Worm (Caenorhabditis elegans) whole organism, young adult: Measurements from ENCODE around the gene F57B9.1.

Experiments used
- B0035.1 ChIP-seq: sonication (generic microtip); optimal IDR thresholded peaks from 2 replicates; lab custom pipeline; 2016; ENCODE audit warnings: missing genetic modification characterization, mild to moderate bottlenecking, missing compliant biosample characterization, missing genotype, missing genetic modification reagents
- C17E4.6 ChIP-seq: fragments of 200-800 bp; sonication (Bioruptor generic); IDR thresholded peaks from 2 replicates; pipeline ENCODE4 v1.3.6; 2022; ENCODE audit warnings: missing genetic modification reagents, missing genetic modification characterization, missing compliant biosample characterization
- D2030.7 ChIP-seq: fragments of 200-800 bp; sonication (Bioruptor generic); IDR thresholded peaks from 2 replicates; pipeline ENCODE4 v1.3.6; 2022; ENCODE audit warnings: missing genetic modification reagents, missing genetic modification characterization, missing compliant biosample characterization
- F23B12.7 ChIP-seq: sonication (generic microtip); optimal IDR thresholded peaks from 2 replicates; lab custom pipeline; 2017; ENCODE audit warnings: missing genetic modification characterization, mild to moderate bottlenecking, missing compliant biosample characterization, antibody characterized with exemption, moderate library complexity; ENCODE audit not compliant: insufficient read depth
- F49E8.2 ChIP-seq: sonication (generic microtip); optimal IDR thresholded peaks from 3 replicates; lab custom pipeline; 2017; ENCODE audit warnings: missing genetic modification characterization, mild to moderate bottlenecking, missing compliant biosample characterization, antibody characterized with exemption, moderate library complexity; ENCODE audit not compliant: insufficient read depth
- K11D2.4 ChIP-seq: fragments of 200-800 bp; sonication (Bioruptor generic); IDR thresholded peaks from 2 replicates; pipeline ENCODE4 v1.3.6; 2022; ENCODE audit warnings: missing genetic modification reagents, missing genetic modification characterization, missing compliant biosample characterization
- Y67H2A.10 ChIP-seq: fragments of 200-800 bp; sonication (Bioruptor generic); conservative IDR thresholded peaks from 2 replicates; pipeline ENCODE4 v1.3.6; 2022; ENCODE audit warnings: missing genetic modification reagents, missing genetic modification characterization, missing compliant biosample characterization
- ZK185.1 ChIP-seq: sonication (generic microtip); optimal IDR thresholded peaks from 2 replicates; lab custom pipeline; 2016; ENCODE audit warnings: mild to moderate bottlenecking, missing genetic modification characterization, missing compliant biosample characterization; ENCODE audit not compliant: poor library complexity, severe bottlenecking
- aptf-3 ChIP-seq: fragments of 200-800 bp; sonication (Bioruptor generic); IDR thresholded peaks from 2 replicates; pipeline ENCODE4 v1.3.6; 2022; ENCODE audit warnings: missing genetic modification characterization, missing compliant biosample characterization
- atf-7 ChIP-seq: sonication (generic microtip); optimal IDR thresholded peaks from 2 replicates; lab custom pipeline; 2017; ENCODE audit warnings: mild to moderate bottlenecking, missing genetic modification characterization, missing compliant biosample characterization
- cebp-2 ChIP-seq: fragments of 200-800 bp; sonication (Bioruptor generic); IDR thresholded peaks from 2 replicates; pipeline ENCODE4 v1.3.6; 2022; ENCODE audit warnings: missing genetic modification characterization, missing compliant biosample characterization
- ceh-100 ChIP-seq: fragments of 200-800 bp; sonication (Bioruptor generic); IDR thresholded peaks from 2 replicates; pipeline ENCODE4 v1.3.6; 2022; ENCODE audit warnings: missing genetic modification reagents, missing genetic modification characterization, missing compliant biosample characterization
- ceh-58 ChIP-seq: fragments of 200-800 bp; sonication (Bioruptor generic); IDR thresholded peaks from 2 replicates; pipeline ENCODE4 v1.3.6; 2022; ENCODE audit warnings: missing genetic modification characterization, missing compliant biosample characterization
- ceh-79 ChIP-seq: sonication (generic microtip); optimal IDR thresholded peaks from 2 replicates; lab custom pipeline; 2017; ENCODE audit warnings: mild to moderate bottlenecking, missing genetic modification characterization, missing compliant biosample characterization
- ceh-91 ChIP-seq: fragments of 200-800 bp; sonication (Bioruptor generic); IDR thresholded peaks from 2 replicates; pipeline ENCODE4 v1.3.6; 2022; ENCODE audit warnings: missing genetic modification reagents, missing genetic modification characterization, missing compliant biosample characterization
- chd-7 ChIP-seq: sonication (generic microtip); optimal IDR thresholded peaks from 2 replicates; lab custom pipeline; 2016; ENCODE audit warnings: mild to moderate bottlenecking, missing genetic modification characterization, moderate library complexity, missing compliant biosample characterization
- dox-1 ChIP-seq: fragments of 200-800 bp; sonication (Bioruptor generic); IDR thresholded peaks from 2 replicates; pipeline ENCODE4 v1.3.6; 2022; ENCODE audit warnings: missing genetic modification reagents, missing genetic modification characterization, missing compliant biosample characterization
- efl-1 ChIP-seq: fragments of 150-350 bp; optimal IDR thresholded peaks from 2 replicates; lab custom pipeline; 2014; ENCODE audit warnings: missing biosample characterization, missing genetic modification reagents, missing genetic modification characterization
- egl-44 ChIP-seq: fragments of 200-800 bp; sonication (Bioruptor generic); IDR thresholded peaks from 2 replicates; pipeline ENCODE4 v1.3.6; 2022; ENCODE audit warnings: missing genetic modification reagents, missing genetic modification characterization, missing compliant biosample characterization
- egrh-3 ChIP-seq: fragments of 200-800 bp; sonication (Bioruptor generic); IDR thresholded peaks from 2 replicates; pipeline ENCODE4 v1.3.6; 2022; ENCODE audit warnings: missing genetic modification reagents, missing genetic modification characterization, missing compliant biosample characterization
- hlh-26 ChIP-seq: fragments of 200-800 bp; sonication (Bioruptor generic); conservative IDR thresholded peaks from 2 replicates; pipeline ENCODE4 v1.3.6; 2022; ENCODE audit warnings: missing genetic modification reagents, missing genetic modification characterization, missing compliant biosample characterization
- hmg-20 ChIP-seq: fragments of 200-800 bp; sonication (Bioruptor generic); IDR thresholded peaks from 2 replicates; pipeline ENCODE4 v1.3.6; 2022; ENCODE audit warnings: missing genetic modification reagents, missing genetic modification characterization, missing compliant biosample characterization
- lag-1 ChIP-seq: fragments of 200-800 bp; sonication (Bioruptor generic); IDR thresholded peaks from 2 replicates; pipeline ENCODE4 v1.3.6; 2022; ENCODE audit warnings: missing genetic modification reagents, missing genetic modification characterization, missing compliant biosample characterization
- let-526 ChIP-seq: fragments of 200-800 bp; sonication (Bioruptor generic); IDR thresholded peaks from 2 replicates; pipeline ENCODE4 v1.3.6; 2022; ENCODE audit warnings: missing genetic modification reagents, missing genetic modification characterization, missing compliant biosample characterization
- lin-26 ChIP-seq: fragments of 200-800 bp; sonication (Bioruptor generic); IDR thresholded peaks from 2 replicates; pipeline ENCODE4 v1.3.6; 2022; ENCODE audit warnings: missing genetic modification reagents, missing genetic modification characterization, missing compliant biosample characterization
- lin-54 ChIP-seq: fragments of 200-800 bp; sonication (Bioruptor generic); optimal IDR thresholded peaks from 2 replicates; lab custom pipeline; 2018; ENCODE audit warnings: mild to moderate bottlenecking, missing genetic modification characterization, missing compliant biosample characterization
- madf-10 ChIP-seq: sonication (generic microtip); optimal IDR thresholded peaks from 2 replicates; lab custom pipeline; 2016; ENCODE audit warnings: mild to moderate bottlenecking, missing genetic modification characterization, missing compliant biosample characterization
- madf-8 ChIP-seq: fragments of 200-800 bp; sonication (Bioruptor generic); conservative IDR thresholded peaks from 2 replicates; pipeline ENCODE4 v1.3.6; 2022; ENCODE audit warnings: missing genetic modification reagents, missing genetic modification characterization, missing compliant biosample characterization
- nfya-1 ChIP-seq: sonication (generic microtip); optimal IDR thresholded peaks from 2 replicates; lab custom pipeline; 2017; ENCODE audit warnings: antibody characterized with exemption, missing compliant biosample characterization, missing genetic modification characterization, borderline replicate concordance; ENCODE audit not compliant: insufficient read depth
- nhr-120 ChIP-seq: fragments of 200-800 bp; sonication (Bioruptor generic); IDR thresholded peaks from 2 replicates; pipeline ENCODE4 v1.3.6; 2022; ENCODE audit warnings: missing genetic modification characterization, missing compliant biosample characterization
- nhr-27 ChIP-seq: fragments of 200-800 bp; sonication (Bioruptor generic); optimal IDR thresholded peaks from 2 replicates; lab custom pipeline; 2018; ENCODE audit warnings: mild to moderate bottlenecking, missing genetic modification characterization, moderate library complexity, missing compliant biosample characterization
- pbrm-1 ChIP-seq: fragments of 200-800 bp; sonication (Bioruptor generic); IDR thresholded peaks from 2 replicates; pipeline ENCODE4 v1.3.6; 2022; ENCODE audit warnings: missing genetic modification reagents, missing genetic modification characterization, missing compliant biosample characterization
- rcor-1 ChIP-seq: fragments of 200-800 bp; sonication (Bioruptor generic); IDR thresholded peaks from 2 replicates; pipeline ENCODE4 v1.3.6; 2022; ENCODE audit warnings: missing genetic modification reagents, missing genetic modification characterization, missing compliant biosample characterization
- rec-8 ChIP-seq, 2 experiments: sonication (generic microtip); optimal IDR thresholded peaks; 2 replicates each; lab custom pipeline; 2016; ENCODE audit warnings: mild to moderate bottlenecking in 2 of 2, missing genetic modification characterization in 2 of 2, missing genetic modification reagents in 2 of 2, missing genotype in 2 of 2, missing biosample characterization in 1 of 2, missing compliant biosample characterization in 1 of 2, moderate library complexity in 1 of 2
- snpc-1.1 ChIP-seq: sonication (generic microtip); optimal IDR thresholded peaks from 2 replicates; lab custom pipeline; 2017; ENCODE audit warnings: missing genetic modification characterization, mild to moderate bottlenecking, missing compliant biosample characterization, antibody characterized with exemption, moderate library complexity, missing genotype, missing genetic modification reagents; ENCODE audit not compliant: insufficient read depth
- snpc-4 ChIP-seq, 5 experiments: fragments of 150-350 bp in 1 of 5; sonication (generic microtip) in 4 of 5; optimal IDR thresholded peaks; 2 replicates each; lab custom pipeline; 2014 to 2018; ENCODE audit warnings: missing genetic modification characterization in 5 of 5, missing biosample characterization in 3 of 5, antibody characterized with exemption in 2 of 5, mild to moderate bottlenecking in 2 of 5, missing compliant biosample characterization in 2 of 5, missing genotype in 2 of 5, moderate library complexity in 2 of 5, missing genetic modification reagents in 1 of 5
- unc-62 ChIP-seq: fragments of 150-350 bp; optimal IDR thresholded peaks from 2 replicates; lab custom pipeline; 2014; ENCODE audit warnings: missing biosample characterization, missing genetic modification reagents, missing genetic modification characterization
- xnd-1 ChIP-seq: sonication (generic microtip); optimal IDR thresholded peaks from 2 replicates; lab custom pipeline; 2016; ENCODE audit warnings: missing genotype, missing genetic modification reagents, missing genetic modification characterization, missing compliant biosample characterization
- zfh-2 ChIP-seq: fragments of 200-800 bp; sonication (Bioruptor generic); conservative IDR thresholded peaks from 2 replicates; pipeline ENCODE4 v1.3.6; 2022; ENCODE audit warnings: missing genetic modification reagents, missing genetic modification characterization, missing compliant biosample characterization
- ztf-25 ChIP-seq: fragments of 200-800 bp; sonication (Bioruptor generic); IDR thresholded peaks from 2 replicates; pipeline ENCODE4 v1.3.6; 2022; ENCODE audit warnings: missing genetic modification reagents, missing genetic modification characterization, missing compliant biosample characterization
- ztf-26 ChIP-seq: sonication (generic microtip); optimal IDR thresholded peaks from 2 replicates; lab custom pipeline; 2017; ENCODE audit warnings: missing genetic modification characterization, missing compliant biosample characterization
- ztf-28 ChIP-seq: fragments of 200-800 bp; sonication (Bioruptor generic); IDR thresholded peaks from 2 replicates; pipeline ENCODE4 v1.3.6; 2022; ENCODE audit warnings: missing genetic modification reagents, missing genetic modification characterization, missing compliant biosample characterization
- ztf-6 ChIP-seq: fragments of 200-800 bp; sonication (Bioruptor generic); IDR thresholded peaks from 2 replicates; pipeline ENCODE4 v1.3.6; 2022; ENCODE audit warnings: missing genetic modification reagents, missing genetic modification characterization, missing compliant biosample characterization

The F57B9.1 gene

ce11 chrIII:6969781-6970342 lies 8.0 kb downstream of the F57B9.1 start (continued):
- TF ChIP-seq xnd-1 (no peak), nhr-27 (tag; lab: Kevin White, UChicago) (no peak), F23B12.7 (tag; lab: Kevin White, UChicago) (no peak), K11D2.4 (GFP tag; lab: Robert Waterston, UW) (no peak), ceh-91 (GFP tag; lab: Robert Waterston, UW) (no peak), madf-10 (tag; lab: Kevin White, UChicago) (no peak), lin-26 (peak; percentile 81; the same call in 1 of the 2 replicates), egrh-3 (GFP tag; lab: Robert Waterston, UW) (no peak), chd-7 (tag; lab: Kevin White, UChicago) (no peak), ztf-25 (no peak), snpc-1.1 (tag; lab: Kevin White, UChicago) (peak; percentile 45), ceh-79 (tag; lab: Kevin White, UChicago) (peak; percentile 32), F49E8.2 (tag; lab: Kevin White, UChicago) (peak; percentile 97), cebp-2 (no peak), B0035.1 (tag; lab: Kevin White, UChicago) (no peak), lag-1 (GFP tag; lab: Robert Waterston, UW) (no peak), ceh-58 (GFP tag; lab: Robert Waterston, UW) (no peak), rec-8 (tag; optimal IDR thresholded peaks at IDR 0.05; lab: Kevin White, UChicago) (no peak), lin-54 (peak; percentile 80), aptf-3 (GFP tag; lab: Robert Waterston, UW) (no peak), hlh-26 (GFP tag; lab: Robert Waterston, UW) (no peak), C17E4.6 (no peak; the same call in 1 of the 2 replicates), D2030.7 (GFP tag; lab: Robert Waterston, UW) (peak; percentile 67), ztf-28 (GFP tag; lab: Robert Waterston, UW) (no peak), nhr-120 (GFP tag; lab: Robert Waterston, UW) (no peak), rcor-1 (GFP tag; lab: Robert Waterston, UW) (peak; percentile 89), egl-44 (no peak), atf-7 (no peak), ztf-26 (tag; lab: Kevin White, UChicago) (no peak), pbrm-1 (GFP tag; lab: Robert Waterston, UW) (no peak)

ce11 chrIII:6970744-6971143 lies 8.9 kb downstream of the F57B9.1 start:
- TF ChIP-seq efl-1 (GFP tag; lab: Kevin White, UChicago) (peak; percentile 10), hmg-20 (GFP tag; lab: Robert Waterston, UW) (no peak), zfh-2 (GFP tag; lab: Robert Waterston, UW) (peak; percentile 67; the same call in 1 of the 2 replicates), ceh-79 (tag; lab: Kevin White, UChicago) (no peak), pbrm-1 (GFP tag; lab: Robert Waterston, UW) (0 out of 2 replicates have a peak, but pooled peaks have one; percentile 19), dox-1 (GFP tag; lab: Robert Waterston, UW) (peak; percentile 33; the same call in 1 of the 2 replicates)

- TF ChIP-seq xnd-1: peak; percentile 47
- TF ChIP-seq unc-62 (GFP tag; lab: Kevin White, UChicago): no peak
- peak; percentile 76 for TF ChIP-seq ceh-100 (GFP tag; lab: Robert Waterston, UW)
- peak; percentile 71; the same call in 1 of the 2 replicates for TF ChIP-seq let-526 (GFP tag; lab: Robert Waterston, UW)
- TF ChIP-seq madf-8 (GFP tag; lab: Robert Waterston, UW): peak; percentile 66
- TF ChIP-seq rcor-1 (GFP tag; lab: Robert Waterston, UW): peak; percentile 90
- no peak for TF ChIP-seq nfya-1 (tag; lab: Kevin White, UChicago)
- 0 out of 2 replicates have a peak, but pooled peaks have one; percentile 17 for TF ChIP-seq ztf-6 (GFP tag; lab: Robert Waterston, UW)
- peak; percentile 74; the same call in 1 of the 2 replicates for TF ChIP-seq Y67H2A.10 (GFP tag; lab: Robert Waterston, UW)
- peak; percentile 92 for TF ChIP-seq ZK185.1
- no peak for TF ChIP-seq nhr-27 (tag; lab: Kevin White, UChicago)
- TF ChIP-seq snpc-4 (GFP tag; optimal IDR thresholded peaks at IDR 0.05; lab: Kevin White, UChicago): peak; percentile 9
- TF ChIP-seq snpc-4 (tag; optimal IDR thresholded peaks at IDR 0.05; lab: Kevin White, UChicago): peak; percentile 73 to 87 (median 80)
Measured at ce11 chrIII:6971662-6972284, 9.9 kb downstream of the F57B9.1 start, which contains the start of the genes eef-1A.1 and rfc-4. TSS of gene eef-1A.1 (minus strand) at chrIII:6971712. TSS of gene rfc-4 (plus strand) at chrIII:6972253.
